Fruit fly (Drosophila melanogaster) whole organism, embryonic: ENCODE results near the gene CG13359.
A peak's percentile ranks its signal among the peaks of the same experiment; 100 is the strongest.

Source experiments
- Aef1 ChIP-seq: fragments of 200-800 bp; sonication (Bioruptor generic); IDR thresholded peaks from 3 replicates; pipeline ENCODE4 v1.3.6; 2022; ENCODE audit warnings: missing biosample characterization, missing genetic modification characterization
- Awh ChIP-seq: fragments of 200-800 bp; sonication (Bioruptor generic); IDR thresholded peaks from 2 replicates; pipeline ENCODE4, ENCODE4 v1.3.6; 2022; ENCODE audit warnings: missing biosample characterization, missing genetic modification characterization
- Blimp-1 ChIP-seq: fragments of 200-800 bp; sonication (Bioruptor generic); optimal IDR thresholded peaks from 3 replicates; lab custom pipeline; 2018; ENCODE audit warnings: missing biosample characterization, missing genetic modification characterization, mild to moderate bottlenecking, moderate library complexity, missing genetic modification reagents
- CG10431 ChIP-seq: fragments of 200-800 bp; sonication (Bioruptor generic); optimal IDR thresholded peaks from 3 replicates; lab custom pipeline; 2018; ENCODE audit warnings: missing biosample characterization, mild to moderate bottlenecking, missing genetic modification characterization
- CG10979 ChIP-seq: fragments of 200-800 bp; sonication (Bioruptor generic); optimal IDR thresholded peaks from 2 replicates; lab custom pipeline; 2018; ENCODE audit warnings: missing biosample characterization, mild to moderate bottlenecking, missing genetic modification characterization, moderate library complexity
- CG12155 ChIP-seq: fragments of 200-800 bp; sonication (Bioruptor generic); optimal IDR thresholded peaks from 3 replicates; lab custom pipeline; 2016; ENCODE audit warnings: missing biosample characterization, missing genetic modification characterization
- CG14014 ChIP-seq: fragments of 200-800 bp; sonication (Bioruptor generic); IDR thresholded peaks from 2 replicates; pipeline ENCODE4 v1.3.6; 2022; ENCODE audit warnings: missing biosample characterization, missing genetic modification characterization
- CG16863 ChIP-seq: fragments of 200-800 bp; sonication (Bioruptor generic); optimal IDR thresholded peaks from 3 replicates; lab custom pipeline; 2016; ENCODE audit warnings: missing biosample characterization, missing genetic modification characterization
- CG17385 ChIP-seq: fragments of 200-800 bp; sonication (Bioruptor generic); optimal IDR thresholded peaks from 3 replicates; lab custom pipeline; 2018; ENCODE audit warnings: missing biosample characterization, mild to moderate bottlenecking, missing genetic modification characterization
- CG17802 ChIP-seq: fragments of 200-800 bp; sonication (Bioruptor generic); optimal IDR thresholded peaks from 2 replicates; lab custom pipeline; 2018; ENCODE audit warnings: missing biosample characterization, mild to moderate bottlenecking, missing genetic modification characterization, moderate library complexity
- CG18011 ChIP-seq: fragments of 200-800 bp; sonication (Bioruptor generic); optimal IDR thresholded peaks from 2 replicates; lab custom pipeline; 2017; ENCODE audit warnings: missing biosample characterization, missing genetic modification characterization, mild to moderate bottlenecking, moderate library complexity, missing genotype
- CG1832 ChIP-seq: fragments of 200-800 bp; sonication (Bioruptor generic); optimal IDR thresholded peaks from 2 replicates; lab custom pipeline; 2017; ENCODE audit warnings: missing biosample characterization, mild to moderate bottlenecking, missing genetic modification characterization, inconsistent platforms
- CG2129 ChIP-seq: fragments of 200-800 bp; sonication (Bioruptor generic); IDR thresholded peaks from 2 replicates; pipeline ENCODE4 v1.3.6; 2022; ENCODE audit warnings: missing biosample characterization, missing genetic modification characterization; ENCODE audit not compliant: partially characterized antibody
- CG3065 ChIP-seq: fragments of 200-800 bp; sonication (Bioruptor generic); optimal IDR thresholded peaks from 2 replicates; lab custom pipeline; 2016; ENCODE audit warnings: missing biosample characterization, missing genetic modification characterization
- CG3995 ChIP-seq: fragments of 200-800 bp; sonication (Bioruptor generic); optimal IDR thresholded peaks from 3 replicates; lab custom pipeline; 2016; ENCODE audit warnings: missing biosample characterization, missing genetic modification characterization
- CG4360 ChIP-seq: fragments of 200-800 bp; sonication (Bioruptor generic); IDR thresholded peaks from 2 replicates; pipeline ENCODE4 v1.3.6; 2022; ENCODE audit warnings: missing biosample characterization, missing genetic modification characterization
- CG9727 ChIP-seq: fragments of 200-800 bp; sonication (Bioruptor generic); optimal IDR thresholded peaks from 3 replicates; lab custom pipeline; 2017; ENCODE audit warnings: missing biosample characterization, mild to moderate bottlenecking, missing genetic modification characterization
- CG9797 ChIP-seq: fragments of 200-800 bp; sonication (Bioruptor generic); optimal IDR thresholded peaks from 3 replicates; lab custom pipeline; 2018; ENCODE audit warnings: missing biosample characterization, mild to moderate bottlenecking, missing genetic modification characterization
- D19A ChIP-seq: fragments of 200-800 bp; optimal IDR thresholded peaks from 3 replicates; lab custom pipeline; 2019; ENCODE audit warnings: missing biosample characterization, mild to moderate bottlenecking, missing genetic modification characterization, moderate library complexity
- Drgx ChIP-seq: fragments of 200-800 bp; sonication (Bioruptor generic); IDR thresholded peaks from 2 replicates; pipeline ENCODE4 v1.3.6; 2022; ENCODE audit warnings: missing biosample characterization, missing genetic modification characterization
- ERR ChIP-seq: fragments of 200-800 bp; sonication (Bioruptor generic); optimal IDR thresholded peaks from 2 replicates; lab custom pipeline; 2016; ENCODE audit warnings: missing biosample characterization, missing genetic modification characterization
- Eip74EF ChIP-seq, 2 experiments: fragments of 200-800 bp in 1 of 2; fragments of >200 bp in 1 of 2; sonication (Bioruptor generic) in 1 of 2; optimal IDR thresholded peaks; 2 replicates each; lab custom pipeline; 2017 to 2019; ENCODE audit warnings: missing biosample characterization in 2 of 2, missing genetic modification characterization in 2 of 2, mild to moderate bottlenecking in 1 of 2, moderate library complexity in 1 of 2
- GATAe ChIP-seq: fragments of 200-800 bp; sonication (Bioruptor generic); conservative IDR thresholded peaks from 2 replicates; pipeline ENCODE4 v1.3.6; 2022; ENCODE audit warnings: missing biosample characterization, missing genetic modification characterization
- H15 ChIP-seq: fragments of 200-800 bp; sonication (Bioruptor generic); IDR thresholded peaks from 3 replicates; pipeline ENCODE4 v1.3.6; 2022; ENCODE audit warnings: missing biosample characterization, missing genetic modification characterization
- Hr39 ChIP-seq: fragments of >200 bp; optimal IDR thresholded peaks from 2 replicates; lab custom pipeline; 2017
- MTF-1 ChIP-seq: fragments of 200-800 bp; sonication (Bioruptor generic); optimal IDR thresholded peaks from 2 replicates; lab custom pipeline; 2018; ENCODE audit warnings: missing biosample characterization, mild to moderate bottlenecking, missing genetic modification characterization, borderline replicate concordance
- Pdp1 ChIP-seq, 2 experiments: fragments of 200-800 bp; sonication (Bioruptor generic); optimal IDR thresholded peaks; 3 replicates each; lab custom pipeline; 2016; ENCODE audit warnings: missing biosample characterization in 2 of 2, missing genetic modification characterization in 2 of 2, mild to moderate bottlenecking in 1 of 2, moderate library complexity in 1 of 2
- Xbp1 ChIP-seq: fragments of 200-800 bp; sonication (Bioruptor generic); optimal IDR thresholded peaks from 3 replicates; lab custom pipeline; 2016; ENCODE audit warnings: missing biosample characterization, mild to moderate bottlenecking, missing genetic modification characterization
- Xrp1 ChIP-seq: fragments of 200-800 bp; sonication (Bioruptor generic); IDR thresholded peaks from 2 replicates; pipeline ENCODE4 v1.3.6; 2022; ENCODE audit warnings: missing biosample characterization, missing genetic modification characterization
- bowl ChIP-seq: fragments of 200-800 bp; sonication (Bioruptor generic); IDR thresholded peaks from 2 replicates; pipeline ENCODE4 v1.3.6; 2022; ENCODE audit warnings: missing biosample characterization, missing genetic modification characterization
- bsh ChIP-seq, 2 experiments: fragments of 200-800 bp; sonication (Bioruptor generic); optimal IDR thresholded peaks; 2 replicates each; lab custom pipeline; 2017 to 2018; ENCODE audit warnings: mild to moderate bottlenecking in 2 of 2, missing biosample characterization in 2 of 2, missing genetic modification characterization in 2 of 2, moderate library complexity in 1 of 2
- cato ChIP-seq: fragments of 200-800 bp; sonication (Bioruptor generic); optimal IDR thresholded peaks from 2 replicates; lab custom pipeline; 2016; ENCODE audit warnings: missing biosample characterization, missing genetic modification characterization, borderline replicate concordance
- ci ChIP-seq: fragments of 200-800 bp; sonication (Bioruptor generic); IDR thresholded peaks from 3 replicates; pipeline ENCODE4 v1.3.6; 2022; ENCODE audit warnings: missing biosample characterization, missing genetic modification characterization
- corto ChIP-seq: fragments of 200-800 bp; sonication (Bioruptor generic); optimal IDR thresholded peaks from 2 replicates; lab custom pipeline; 2016; ENCODE audit warnings: missing biosample characterization, mild to moderate bottlenecking, missing genetic modification characterization, moderate library complexity
- crol ChIP-seq: fragments of 200-800 bp; sonication (Bioruptor generic); IDR thresholded peaks from 2 replicates; pipeline ENCODE4 v1.3.6; 2022; ENCODE audit warnings: missing biosample characterization, missing genetic modification characterization
- grn ChIP-seq: fragments of 200-800 bp; sonication (Bioruptor generic); optimal IDR thresholded peaks from 3 replicates; lab custom pipeline; 2017; ENCODE audit warnings: missing biosample characterization, missing genetic modification characterization
- gsb-n ChIP-seq: fragments of 200-800 bp; sonication (Bioruptor generic); optimal IDR thresholded peaks from 3 replicates; lab custom pipeline; 2018; ENCODE audit warnings: missing biosample characterization, mild to moderate bottlenecking, missing genetic modification characterization
- ind ChIP-seq: fragments of 200-800 bp; sonication (Bioruptor generic); optimal IDR thresholded peaks from 3 replicates; lab custom pipeline; 2016; ENCODE audit warnings: missing biosample characterization, missing genetic modification characterization
- insv ChIP-seq, 2 experiments: fragments of 200-800 bp; sonication (Bioruptor generic); optimal IDR thresholded peaks; 3 replicates each; lab custom pipeline; 2016 to 2018; ENCODE audit warnings: missing biosample characterization in 2 of 2, missing genetic modification characterization in 2 of 2
- lbe ChIP-seq: fragments of 200-800 bp; sonication (Bioruptor generic); optimal IDR thresholded peaks from 2 replicates; lab custom pipeline; 2016; ENCODE audit warnings: missing biosample characterization, mild to moderate bottlenecking, missing genetic modification characterization
- nom ChIP-seq: fragments of 200-800 bp; sonication (Bioruptor generic); optimal IDR thresholded peaks from 2 replicates; lab custom pipeline; 2017; ENCODE audit warnings: missing biosample characterization, missing genetic modification characterization, mild to moderate bottlenecking, moderate library complexity, missing genetic modification reagents
- row ChIP-seq: fragments of 200-800 bp; sonication (Bioruptor generic); IDR thresholded peaks from 3 replicates; pipeline ENCODE4 v1.3.6; 2022; ENCODE audit warnings: missing biosample characterization, missing genetic modification characterization
- run ChIP-seq: fragments of 200-800 bp; sonication (Bioruptor generic); optimal IDR thresholded peaks from 3 replicates; lab custom pipeline; 2018; ENCODE audit warnings: missing biosample characterization, mild to moderate bottlenecking, missing genetic modification characterization
- sens ChIP-seq: fragments of 200-800 bp; sonication (Bioruptor generic); peaks from one replicate; lab custom pipeline; 2016; ENCODE audit warnings: missing biosample characterization, missing genetic modification characterization
- stwl ChIP-seq: fragments of 200-800 bp; sonication (Bioruptor generic); optimal IDR thresholded peaks from 3 replicates; lab custom pipeline; 2018; ENCODE audit warnings: missing biosample characterization, mild to moderate bottlenecking, missing genetic modification characterization, moderate library complexity
- sug ChIP-seq: fragments of 200-800 bp; optimal IDR thresholded peaks from 2 replicates; lab custom pipeline; 2019; ENCODE audit warnings: missing biosample characterization, mild to moderate bottlenecking, missing genetic modification characterization, moderate library complexity
- tio ChIP-seq: fragments of 200-800 bp; sonication (Bioruptor generic); optimal IDR thresholded peaks from 2 replicates; lab custom pipeline; 2017; ENCODE audit warnings: missing biosample characterization, missing genetic modification characterization, inconsistent platforms
- trem ChIP-seq: fragments of 200-800 bp; optimal IDR thresholded peaks from 3 replicates; lab custom pipeline; 2019; ENCODE audit warnings: missing biosample characterization, mild to moderate bottlenecking, missing genetic modification characterization, moderate library complexity

The CG13359 gene

dm6 chrX:775184-775583 lies 28.1 kb downstream of the CG13359 start:
- TF ChIP-seq ERR (GFP tag; lab: Kevin White, UChicago) = no peak
- no peak for TF ChIP-seq Xbp1 (GFP tag; lab: Kevin White, UChicago)
- peak; percentile 67 for TF ChIP-seq corto (GFP tag; lab: Kevin White, UChicago)
- TF ChIP-seq lbe (GFP tag; lab: Kevin White, UChicago) = peak; percentile 58
- peak in 1 of 2 experiments; percentile 29 for TF ChIP-seq bsh (GFP tag; optimal IDR thresholded peaks at IDR 0.05; lab: Kevin White, UChicago)
- no peak for TF ChIP-seq CG18011 (GFP tag; lab: Kevin White, UChicago)
- peak; percentile 55 for TF ChIP-seq Drgx (GFP tag; lab: Robert Waterston, UW)
- 0 out of 2 replicates have a peak, but pooled peaks have one; percentile 10 for TF ChIP-seq Xrp1 (GFP tag; lab: Robert Waterston, UW)
- TF ChIP-seq CG17385 = peak; percentile 0
- TF ChIP-seq nom (GFP tag; lab: Kevin White, UChicago) = peak; percentile 42
- peak; percentile 13 for TF ChIP-seq sens (GFP tag; lab: Kevin White, UChicago)
- TF ChIP-seq cato = no peak
- TF ChIP-seq row (GFP tag; lab: Robert Waterston, UW) = peak; percentile 18; the same call in 1 of the 3 replicates
- no peak for TF ChIP-seq CG16863 (GFP tag; lab: Kevin White, UChicago)
- TF ChIP-seq D19A (tag; lab: Kevin White, UChicago) = peak; percentile 75
- no peak for TF ChIP-seq CG14014 (GFP tag; lab: Robert Waterston, UW)
- no peak for TF ChIP-seq H15 (GFP tag; lab: Robert Waterston, UW)
- no peak for TF ChIP-seq CG2129 (GFP tag; lab: Robert Waterston, UW)
- no peak for TF ChIP-seq trem (tag; lab: Kevin White, UChicago)
- no peak for TF ChIP-seq CG3065 (GFP tag; lab: Kevin White, UChicago)
- TF ChIP-seq Blimp-1 = no peak
- no peak for TF ChIP-seq MTF-1 (GFP tag; lab: Kevin White, UChicago)

dm6 chrX:774160-774700 lies 29.0 kb downstream of the CG13359 start:
- no peak for TF ChIP-seq tio
- no peak for TF ChIP-seq ind (GFP tag; lab: Kevin White, UChicago)
- TF ChIP-seq CG9797 (GFP tag; lab: Kevin White, UChicago) = no peak
- TF ChIP-seq CG10979 (tag; lab: Kevin White, UChicago) = no peak
- TF ChIP-seq Awh (GFP tag; lab: Robert Waterston, UW) = 0 out of 2 replicates have a peak, but pooled peaks have one; percentile 19
- peak; percentile 57 for TF ChIP-seq CG1832 (GFP tag; lab: Kevin White, UChicago)
- TF ChIP-seq CG10431 (GFP tag; lab: Kevin White, UChicago) = peak; percentile 10
- TF ChIP-seq Eip74EF (GFP tag; optimal IDR thresholded peaks at IDR 0.05; lab: Kevin White, UChicago) = no peak
- TF ChIP-seq Pdp1 (GFP tag; optimal IDR thresholded peaks at IDR 0.05; lab: Kevin White, UChicago) = peak in 1 of 2 experiments; percentile 2
- TF ChIP-seq CG14014 (GFP tag; lab: Robert Waterston, UW) = no peak
- no peak for TF ChIP-seq bowl
- TF ChIP-seq CG4360 (GFP tag; lab: Robert Waterston, UW) = peak; percentile 89
- no peak for TF ChIP-seq MTF-1 (GFP tag; lab: Kevin White, UChicago)
- TF ChIP-seq Hr39 (lab: Kevin White, UChicago) = no peak
- TF ChIP-seq ci (GFP tag; lab: Robert Waterston, UW) = 0 out of 3 replicates have a peak, but pooled peaks have one; percentile 14
- 0 out of 2 replicates have a peak, but pooled peaks have one; percentile 30 for TF ChIP-seq GATAe (GFP tag; lab: Robert Waterston, UW)
- TF ChIP-seq grn (GFP tag; lab: Kevin White, UChicago) = peak; percentile 68
- TF ChIP-seq CG17802 (tag; lab: Kevin White, UChicago) = no peak
- no peak for TF ChIP-seq CG3995 (GFP tag; lab: Kevin White, UChicago)
- peak; percentile 27 for TF ChIP-seq sug (tag; lab: Kevin White, UChicago)
- TF ChIP-seq insv (GFP tag; optimal IDR thresholded peaks at IDR 0.05; lab: Kevin White, UChicago) = peak; percentile 13 to 91
- no peak for TF ChIP-seq Aef1 (GFP tag; lab: Robert Waterston, UW)
- TF ChIP-seq CG2129 (GFP tag; lab: Robert Waterston, UW) = no peak
- TF ChIP-seq CG9727 (GFP tag; lab: Kevin White, UChicago) = no peak
- no peak for TF ChIP-seq gsb-n (tag; lab: Kevin White, UChicago)
- TF ChIP-seq stwl = no peak
- TF ChIP-seq run = peak; percentile 15
- TF ChIP-seq CG12155 = no peak
- peak; percentile 80 for TF ChIP-seq crol
